Worm (Caenorhabditis elegans): ENCODE results near the gene C13B9.2.

C13B9.2 gene

ce11 chrIII:6607646-6608045 is 12.4 kb upstream of the C13B9.2 start:
- TF ChIP-seq nhr-28 (tag; optimal IDR thresholded peaks at IDR 0.05) (no peak), efl-1 (optimal IDR thresholded peaks at IDR 0.05) (no peak), efl-1 (GFP tag; optimal IDR thresholded peaks at IDR 0.05 in 1 of 2) (peak in 1 of 2 experiments; percentile 62), F16B12.6 (tag; optimal IDR thresholded peaks at IDR 0.05) (no peak), nhr-90 (tag; optimal IDR thresholded peaks at IDR 0.05; ENCODE audit: poor library complexity) (no peak), efl-3 (GFP tag; optimal IDR thresholded peaks at IDR 0.05) (no peak), nhr-19 (GFP tag; conservative IDR thresholded peaks at IDR 0.05) (no peak), nhr-76 (tag; optimal IDR thresholded peaks at IDR 0.05) (no peak)

- TF ChIP-seq ceh-88 (GFP tag; IDR thresholded peaks at IDR 0.05) (no peak; the same call in 1 of the 2 replicates), mef-2 (tag; optimal IDR thresholded peaks at IDR 0.05) (no peak), vab-15 (tag; optimal IDR thresholded peaks at IDR 0.05) (no peak), fos-1 (tag; optimal IDR thresholded peaks at IDR 0.05) (no peak), ceh-82 (tag; optimal IDR thresholded peaks at IDR 0.05) (peak; percentile 64 to 90 (median 78)), zag-1 (tag; optimal IDR thresholded peaks at IDR 0.05) (no peak), irx-1 (tag; optimal IDR thresholded peaks at IDR 0.05) (peak; percentile 69), elt-2 (tag; optimal IDR thresholded peaks at IDR 0.05) (peak; percentile 9), snpc-4 (tag; optimal IDR thresholded peaks at IDR 0.05) (peak; percentile 61), mdl-1 (tag; optimal IDR thresholded peaks at IDR 0.05) (peak in 1 of 2 experiments; percentile 86), nhr-28 (tag; optimal IDR thresholded peaks at IDR 0.05) (no peak), ama-1 (optimal IDR thresholded peaks at IDR 0.05) (no peak), lin-15B (tag; optimal IDR thresholded peaks at IDR 0.05) (peak; percentile 76), mep-1 (tag; optimal IDR thresholded peaks at IDR 0.05) (peak; percentile 84), fkh-8 (tag; optimal IDR thresholded peaks at IDR 0.05) (peak; percentile 72), ces-1 (GFP tag; optimal IDR thresholded peaks at IDR 0.05) (no peak), ceh-8 (GFP tag; optimal IDR thresholded peaks at IDR 0.05) (no peak), nhr-20 (tag; optimal IDR thresholded peaks at IDR 0.05) (peak; percentile 87), skn-1 (tag; optimal IDR thresholded peaks at IDR 0.05) (peak; percentile 88), dsc-1 (tag; optimal IDR thresholded peaks at IDR 0.05) (peak; percentile 62), nhr-71 (tag; optimal IDR thresholded peaks at IDR 0.05) (peak; percentile 91), swsn-7 (tag; optimal IDR thresholded peaks at IDR 0.05) (peak; percentile 82), sup-37 (GFP tag; optimal IDR thresholded peaks at IDR 0.05) (no peak), ztf-11 (tag; optimal IDR thresholded peaks at IDR 0.05) (no peak), C16A3.4 (tag; optimal IDR thresholded peaks at IDR 0.05) (peak; percentile 86), nhr-85 (tag) (peak; percentile 92), ceh-90 (tag; optimal IDR thresholded peaks at IDR 0.05) (no peak), nhr-90 (tag; optimal IDR thresholded peaks at IDR 0.05; ENCODE audit: poor library complexity) (peak; percentile 82), pag-3 (tag; optimal IDR thresholded peaks at IDR 0.05; ENCODE audit: borderline replicate concordance, insufficient read depth) (no peak), lin-35 (GFP tag; optimal IDR thresholded peaks at IDR 0.05) (peak; percentile 97 to 98), nhr-19 (GFP tag; conservative IDR thresholded peaks at IDR 0.05) (peak; percentile 100), F16B12.6 (tag; optimal IDR thresholded peaks at IDR 0.05) (peak; percentile 63), aly-2 (tag; optimal IDR thresholded peaks at IDR 0.05) (peak; percentile 28), hlh-4 (tag; optimal IDR thresholded peaks at IDR 0.05) (no peak), egl-13 (tag; optimal IDR thresholded peaks at IDR 0.05) (peak; percentile 68), sox-4 (tag; optimal IDR thresholded peaks at IDR 0.05) (peak; percentile 31), rnt-1 (tag; optimal IDR thresholded peaks at IDR 0.05) (peak; percentile 86), C04F5.9 (tag; optimal IDR thresholded peaks at IDR 0.05) (no peak), lsy-2 (tag; optimal IDR thresholded peaks at IDR 0.05) (peak; percentile 86 to 93), lin-14 (GFP tag; optimal IDR thresholded peaks at IDR 0.05) (peak; percentile 83), fkh-10 (GFP tag; optimal IDR thresholded peaks at IDR 0.05) (no peak), blmp-1 (tag; optimal IDR thresholded peaks at IDR 0.05) (peak; percentile 67), ceh-63 (GFP tag; optimal IDR thresholded peaks at IDR 0.05) (no peak), lir-3 (tag; optimal IDR thresholded peaks at IDR 0.05; ENCODE audit: poor library complexity) (peak; percentile 68), unc-62 (GFP tag; optimal IDR thresholded peaks at IDR 0.05) (no peak), tbx-2 (tag; optimal IDR thresholded peaks at IDR 0.05) (peak; percentile 87), fkh-4 (tag; optimal IDR thresholded peaks at IDR 0.05; ENCODE audit: borderline replicate concordance) (no peak)
These were observed 11.9 kb upstream of the C13B9.2 start, which contains the start of the genes mdh-2 and F20H11.4 for ce11 chrIII:6608101-6608672. Gene mdh-2, minus strand, starts transcription at chrIII:6608106. Gene F20H11.4, plus strand, starts transcription at chrIII:6608622.
